Fruit fly (Drosophila melanogaster) whole organism, adult: ENCODE results near the gene Tak1.

Experiments
- CG11617 ChIP-seq: fragments of 200-800 bp; sonication (Bioruptor generic); optimal IDR thresholded peaks from 2 replicates; lab custom pipeline; 2017; ENCODE audit warnings: mild to moderate bottlenecking, missing biosample characterization, missing genetic modification reagents, missing genetic modification characterization
- CG1620 ChIP-seq: fragments of 200-800 bp; sonication (Bioruptor generic); optimal IDR thresholded peaks from 2 replicates; lab custom pipeline; 2016; ENCODE audit warnings: missing biosample characterization, missing genetic modification characterization
- CG5204 ChIP-seq: fragments of 200-800 bp; sonication (Bioruptor generic); optimal IDR thresholded peaks from 2 replicates; lab custom pipeline; 2016; ENCODE audit warnings: missing biosample characterization, missing genetic modification characterization
- bab1 ChIP-seq: fragments of 200-800 bp; sonication (Bioruptor generic); optimal IDR thresholded peaks from 3 replicates; lab custom pipeline; 2019; ENCODE audit warnings: missing biosample characterization, mild to moderate bottlenecking, missing genetic modification characterization, moderate library complexity
- cic ChIP-seq: fragments of 200-800 bp; sonication (Bioruptor generic); optimal IDR thresholded peaks from 2 replicates; lab custom pipeline; 2017; ENCODE audit warnings: missing biosample characterization, mild to moderate bottlenecking, missing genetic modification characterization, moderate library complexity
- kay ChIP-seq: fragments of 200-800 bp; sonication (Bioruptor generic); peaks from one replicate; lab custom pipeline; 2016; ENCODE audit warnings: missing biosample characterization, missing genetic modification characterization, borderline replicate concordance
- ovo ChIP-seq: fragments of 200-800 bp; sonication (Bioruptor generic); optimal IDR thresholded peaks from 2 replicates; lab custom pipeline; 2016; ENCODE audit warnings: missing biosample characterization, missing genetic modification characterization
- tj ChIP-seq: fragments of 200-800 bp; sonication (Bioruptor generic); optimal IDR thresholded peaks from 3 replicates; lab custom pipeline; 2017; ENCODE audit warnings: missing biosample characterization, mild to moderate bottlenecking, missing genetic modification characterization, moderate library complexity

- TF ChIP-seq cic (no peak), CG5204 (GFP tag; lab: Kevin White, UChicago) (no peak), ovo (no peak), bab1 (GFP tag; lab: Kevin White, UChicago) (no peak), CG1620 (GFP tag; lab: Kevin White, UChicago) (no peak), kay (no peak), tj (GFP tag; lab: Kevin White, UChicago) (no peak), CG11617 (GFP tag; lab: Kevin White, UChicago) (no peak)
Observed at dm6 chrX:20467155-20467554, 57.6 kb downstream of the Tak1 start, which contains the start of gene GstT3.
